Comparison of ENCODE assay signal across 2 fruit fly cellular contexts in genomic region chr3L:15169795-15170194, dm6.
TF ChIP-seq lines count a peak whose summit lies in the region.

No protein-coding gene starts in this region.

- no peak for TF ChIP-seq CTCF in whole organism, embryonic (GFP tag; optimal IDR thresholded peaks at IDR 0.05; lab: Kevin White, UChicago)

TF ChIP-seq in whole organism, embryonic, 481 proteins besides CTCF, POLR2A, EP300 and RAD21:
- TF ChIP-seq CG11456 (GFP tag; IDR thresholded peaks at IDR 0.05; lab: Robert Waterston, UW) = 0 out of 3 replicates have a peak, but pooled peaks have one; percentile 51
- TF ChIP-seq lmd (GFP tag; IDR thresholded peaks at IDR 0.05; lab: Robert Waterston, UW) = 0 out of 2 replicates have a peak, but pooled peaks have one; percentile 14
- TF ChIP-seq slp2 (GFP tag; optimal IDR thresholded peaks at IDR 0.05; lab: Kevin White, UChicago) = no peak
- TF ChIP-seq CG14441 (GFP tag; IDR thresholded peaks at IDR 0.05; lab: Robert Waterston, UW) = 0 out of 2 replicates have a peak, but pooled peaks have one; percentile 18
- no peak for TF ChIP-seq CG14710 (tag; optimal IDR thresholded peaks at IDR 0.05; lab: Kevin White, UChicago)
- 0 out of 3 replicates have a peak, but pooled peaks have one; percentile 11 for TF ChIP-seq otp (GFP tag; IDR thresholded peaks at IDR 0.05; lab: Robert Waterston, UW)
- TF ChIP-seq Hr78 (GFP tag; optimal IDR thresholded peaks at IDR 0.05; lab: Kevin White, UChicago) = peak in 1 of 2 experiments; percentile 52
- 0 out of 2 replicates have a peak, but pooled peaks have one; percentile 19 for TF ChIP-seq CG4404 (GFP tag; IDR thresholded peaks at IDR 0.05; lab: Robert Waterston, UW)
- no peak for TF ChIP-seq fu2 (GFP tag; optimal IDR thresholded peaks at IDR 0.05; lab: Kevin White, UChicago)

TF ChIP-seq in whole organism, prepupa, 60 proteins besides CTCF, POLR2A, EP300 and RAD21:
- peak; percentile 46 for TF ChIP-seq fkh (GFP tag; optimal IDR thresholded peaks at IDR 0.05; lab: Kevin White, UChicago)
- TF ChIP-seq Ets21C (GFP tag; optimal IDR thresholded peaks at IDR 0.05; lab: Kevin White, UChicago) = no peak
- TF ChIP-seq OdsH (GFP tag; optimal IDR thresholded peaks at IDR 0.05; lab: Kevin White, UChicago) = no peak
TF ChIP-seq in whole organism, prepupa: peak in this region for 1.
